Fruit fly (Drosophila melanogaster): ENCODE results near the gene mTerf3.

- TF ChIP-seq CG9948 (tag; optimal IDR thresholded peaks at IDR 0.05) (no peak), CG4496 (GFP tag; IDR thresholded peaks at IDR 0.05) (no peak), fd96Ca (GFP tag; IDR thresholded peaks at IDR 0.05) (no peak), CG12605 (GFP tag; IDR thresholded peaks at IDR 0.05) (no peak), CG8301 (tag; optimal IDR thresholded peaks at IDR 0.05) (no peak), CG14655 (GFP tag; optimal IDR thresholded peaks at IDR 0.05) (no peak), rn (GFP tag; IDR thresholded peaks at IDR 0.05) (no peak), Pif1A (GFP tag; optimal IDR thresholded peaks at IDR 0.05) (no peak), CG13204 (GFP tag; optimal IDR thresholded peaks at IDR 0.05) (no peak), CG32121 (GFP tag; IDR thresholded peaks at IDR 0.05) (no peak), EcR (GFP tag; optimal IDR thresholded peaks at IDR 0.05) (no peak), Ets98B (GFP tag; IDR thresholded peaks at IDR 0.05) (no peak), CG10348 (GFP tag; IDR thresholded peaks at IDR 0.05) (no peak), CG17806 (tag; optimal IDR thresholded peaks at IDR 0.05) (no peak)
These were observed 17.3 kb downstream of the mTerf3 start for dm6 chr3L:20503256-20503655.

All from whole organism, pupa.